Worm (Caenorhabditis elegans) whole organism, L3 larva: ENCODE data around the gene C14B9.10.
A peak's percentile ranks its signal among the peaks of the same experiment; 100 is the strongest.

Experiments
- R02D3.7 ChIP-seq: fragments of 150-350 bp; optimal IDR thresholded peaks from 2 replicates; lab custom pipeline; 2014; ENCODE audit warnings: missing biosample characterization, missing genetic modification characterization
- ZK546.5 ChIP-seq: sonication (generic microtip); optimal IDR thresholded peaks from 2 replicates; lab custom pipeline; 2017; ENCODE audit warnings: missing biosample characterization, missing genetic modification characterization
- aly-2 ChIP-seq: fragments of 150-350 bp; optimal IDR thresholded peaks from 2 replicates; lab custom pipeline; 2014; ENCODE audit warnings: missing biosample characterization, missing genetic modification characterization
- ama-1 ChIP-seq: fragments of 150-350 bp; optimal IDR thresholded peaks from 2 replicates; lab custom pipeline; 2018
- ceh-16 ChIP-seq: sonication (generic microtip); optimal IDR thresholded peaks from 2 replicates; lab custom pipeline; 2017; ENCODE audit warnings: missing biosample characterization, missing genetic modification characterization
- ceh-28 ChIP-seq: fragments of 150-350 bp; optimal IDR thresholded peaks from 2 replicates; lab custom pipeline; 2014; ENCODE audit warnings: missing biosample characterization, missing genetic modification reagents, missing genetic modification characterization
- ceh-9 ChIP-seq: sonication (generic microtip); optimal IDR thresholded peaks from 2 replicates; lab custom pipeline; 2018; ENCODE audit warnings: missing biosample characterization, missing genetic modification characterization
- egl-27 ChIP-seq: sonication (generic microtip); optimal IDR thresholded peaks from 4 replicates; lab custom pipeline; 2017; ENCODE audit warnings: missing biosample characterization, missing genetic modification reagents, missing genetic modification characterization
- egl-5 ChIP-seq: fragments of 150-350 bp; optimal IDR thresholded peaks from 2 replicates; lab custom pipeline; 2017; ENCODE audit warnings: missing biosample characterization, missing genetic modification reagents, missing genetic modification characterization, inconsistent platforms
- elt-1 ChIP-seq: fragments of 150-350 bp; optimal IDR thresholded peaks from 2 replicates; lab custom pipeline; 2014; ENCODE audit warnings: missing biosample characterization, missing genetic modification characterization
- elt-2 ChIP-seq: sonication (generic microtip); optimal IDR thresholded peaks from 2 replicates; lab custom pipeline; 2016; ENCODE audit warnings: missing genetic modification reagents, mild to moderate bottlenecking, missing genetic modification characterization, missing compliant biosample characterization
- elt-3 ChIP-seq, 3 experiments: fragments of 150-350 bp in 1 of 3; sonication (generic microtip) in 2 of 3; optimal IDR thresholded peaks; 2 replicates in 2 of 3; 4 replicates in 1 of 3; lab custom pipeline; 2014 to 2017; ENCODE audit warnings: missing biosample characterization in 3 of 3, missing genetic modification characterization in 3 of 3
- eor-1 ChIP-seq, 2 experiments: fragments of 150-350 bp; optimal IDR thresholded peaks; 2 replicates each; lab custom pipeline; 2014 to 2018; ENCODE audit warnings: missing biosample characterization in 2 of 2, missing genetic modification characterization in 2 of 2
- fkh-10 ChIP-seq: sonication (generic microtip); optimal IDR thresholded peaks from 2 replicates; lab custom pipeline; 2017; ENCODE audit warnings: missing biosample characterization, missing genetic modification reagents, missing genetic modification characterization
- fkh-2 ChIP-seq: fragments of 150-350 bp; optimal IDR thresholded peaks from 2 replicates; lab custom pipeline; 2014; ENCODE audit warnings: missing biosample characterization, missing genetic modification reagents, missing genetic modification characterization
- hmg-11 ChIP-seq: sonication (generic microtip); optimal IDR thresholded peaks from 2 replicates; lab custom pipeline; 2016; ENCODE audit warnings: missing genetic modification characterization, missing compliant biosample characterization
- lin-15B ChIP-seq: fragments of 150-350 bp; optimal IDR thresholded peaks from 2 replicates; lab custom pipeline; 2014; ENCODE audit warnings: missing biosample characterization, missing genetic modification characterization
- lin-39 ChIP-seq: fragments of 150-350 bp; optimal IDR thresholded peaks from 2 replicates; lab custom pipeline; 2018; ENCODE audit warnings: missing biosample characterization, missing genetic modification reagents, missing genetic modification characterization
- lsy-12 ChIP-seq: sonication (generic microtip); optimal IDR thresholded peaks from 2 replicates; lab custom pipeline; 2016; ENCODE audit warnings: mild to moderate bottlenecking, missing genetic modification characterization, missing compliant biosample characterization
- mdl-1 ChIP-seq: fragments of 150-350 bp; optimal IDR thresholded peaks from 2 replicates; lab custom pipeline; 2014; ENCODE audit warnings: missing biosample characterization, missing genetic modification characterization
- mml-1 ChIP-seq: fragments of 150-350 bp; sonication (generic microtip); optimal IDR thresholded peaks from 3 replicates; lab custom pipeline; 2014; ENCODE audit warnings: missing biosample characterization, missing genetic modification characterization
- nfya-1 ChIP-seq: sonication (generic microtip); optimal IDR thresholded peaks from 2 replicates; lab custom pipeline; 2017; ENCODE audit warnings: missing genetic modification characterization, mild to moderate bottlenecking, missing compliant biosample characterization, antibody characterized with exemption, moderate library complexity; ENCODE audit not compliant: insufficient read depth
- nhr-11 ChIP-seq: fragments of 150-350 bp; optimal IDR thresholded peaks from 2 replicates; lab custom pipeline; 2014; ENCODE audit warnings: missing biosample characterization, missing genetic modification characterization
- nhr-12 ChIP-seq: fragments of 150-350 bp; optimal IDR thresholded peaks from 2 replicates; lab custom pipeline; 2014; ENCODE audit warnings: missing biosample characterization, missing genetic modification characterization
- nhr-23 ChIP-seq: fragments of 150-350 bp; optimal IDR thresholded peaks from 2 replicates; lab custom pipeline; 2014; ENCODE audit warnings: missing biosample characterization, missing genetic modification reagents, missing genetic modification characterization
- nhr-237 ChIP-seq: fragments of 150-350 bp; optimal IDR thresholded peaks from 2 replicates; lab custom pipeline; 2014; ENCODE audit warnings: missing biosample characterization, missing genetic modification characterization
- nhr-25 ChIP-seq: sonication (generic microtip); optimal IDR thresholded peaks from 2 replicates; lab custom pipeline; 2017; ENCODE audit warnings: missing biosample characterization, missing genetic modification characterization
- nhr-43 ChIP-seq: sonication (generic microtip); optimal IDR thresholded peaks from 2 replicates; lab custom pipeline; 2016; ENCODE audit warnings: mild to moderate bottlenecking, missing genetic modification characterization, missing compliant biosample characterization; ENCODE audit not compliant: poor library complexity, severe bottlenecking
- nhr-67 ChIP-seq: fragments of 150-350 bp; optimal IDR thresholded peaks from 2 replicates; lab custom pipeline; 2014; ENCODE audit warnings: missing biosample characterization, missing genetic modification characterization
- nhr-76 ChIP-seq: fragments of 150-350 bp; sonication (generic microtip); optimal IDR thresholded peaks from 5 replicates; lab custom pipeline; 2014; ENCODE audit warnings: missing biosample characterization, missing genetic modification characterization
- nhr-77 ChIP-seq: fragments of 150-350 bp; optimal IDR thresholded peaks from 2 replicates; lab custom pipeline; 2014; ENCODE audit warnings: missing biosample characterization, missing genetic modification characterization
- pha-4 ChIP-seq: fragments of 150-350 bp; optimal IDR thresholded peaks from 2 replicates; lab custom pipeline; 2014; ENCODE audit warnings: missing biosample characterization, missing genetic modification reagents, missing genetic modification characterization
- pqm-1 ChIP-seq: fragments of 150-350 bp; optimal IDR thresholded peaks from 2 replicates; lab custom pipeline; 2017; ENCODE audit warnings: missing biosample characterization, missing genetic modification characterization, inconsistent platforms
- sea-2 ChIP-seq: fragments of 150-350 bp; sonication (generic microtip); optimal IDR thresholded peaks from 4 replicates; lab custom pipeline; 2014; ENCODE audit warnings: missing biosample characterization, missing genetic modification reagents, missing genetic modification characterization
- skn-1 ChIP-seq: fragments of 150-350 bp; optimal IDR thresholded peaks from 2 replicates; lab custom pipeline; 2014; ENCODE audit warnings: missing biosample characterization, missing genetic modification characterization
- snpc-4 ChIP-seq: fragments of 150-350 bp; optimal IDR thresholded peaks from 2 replicates; lab custom pipeline; 2014; ENCODE audit warnings: missing biosample characterization, missing genetic modification characterization
- tbx-2 ChIP-seq: sonication (generic microtip); optimal IDR thresholded peaks from 2 replicates; lab custom pipeline; 2016; ENCODE audit warnings: mild to moderate bottlenecking, missing genetic modification characterization, missing compliant biosample characterization
- unc-39 ChIP-seq: sonication (generic microtip); optimal IDR thresholded peaks from 4 replicates; lab custom pipeline; 2017; ENCODE audit warnings: missing biosample characterization, missing genetic modification characterization
- unc-62 ChIP-seq: fragments of 150-350 bp; sonication (generic microtip); optimal IDR thresholded peaks from 4 replicates; lab custom pipeline; 2014; ENCODE audit warnings: missing biosample characterization, missing genetic modification reagents, missing genetic modification characterization
- zag-1 ChIP-seq: fragments of 150-350 bp; optimal IDR thresholded peaks from 2 replicates; lab custom pipeline; 2014; ENCODE audit warnings: missing biosample characterization, missing genetic modification characterization
- ztf-11 ChIP-seq: fragments of 150-350 bp; optimal IDR thresholded peaks from 2 replicates; lab custom pipeline; 2014; ENCODE audit warnings: missing biosample characterization, missing genetic modification characterization
- ztf-4 ChIP-seq: fragments of 150-350 bp; optimal IDR thresholded peaks from 2 replicates; lab custom pipeline; 2014; ENCODE audit warnings: missing biosample characterization, missing genetic modification characterization

Gene C14B9.10

ce11 chrIII:8085355-8085754, 45.3 kb upstream of the C14B9.10 start, which contains the start of the genes K06H7.7 and grp-1:
Gene K06H7.7, minus strand, starts transcription at chrIII:8085475.
Gene grp-1, plus strand, starts transcription at chrIII:8085705.
- no peak for TF ChIP-seq ztf-4 (tag; lab: Kevin White, UChicago)
- TF ChIP-seq ZK546.5 = no peak
- no peak for TF ChIP-seq nhr-77 (tag; lab: Kevin White, UChicago)
- no peak for TF ChIP-seq R02D3.7 (tag; lab: Kevin White, UChicago)
- no peak for TF ChIP-seq elt-3 (tag; optimal IDR thresholded peaks at IDR 0.05; lab: Kevin White, UChicago)
- no peak for TF ChIP-seq unc-62 (GFP tag; lab: Kevin White, UChicago)
- TF ChIP-seq elt-2 (tag; lab: Kevin White, UChicago) = no peak
- TF ChIP-seq nhr-12 (tag; lab: Kevin White, UChicago) = no peak
- no peak for TF ChIP-seq sea-2 (GFP tag; lab: Kevin White, UChicago)
- TF ChIP-seq pha-4 (tag; lab: Kevin White, UChicago) = peak; percentile 71
- no peak for TF ChIP-seq nhr-67
- no peak for TF ChIP-seq lsy-12 (tag; lab: Kevin White, UChicago)
- peak; percentile 73 for TF ChIP-seq lin-15B (tag; lab: Kevin White, UChicago)
- no peak for TF ChIP-seq hmg-11
- TF ChIP-seq ztf-11 = no peak
- TF ChIP-seq eor-1 (tag; optimal IDR thresholded peaks at IDR 0.05; lab: Kevin White, UChicago) = no peak
- TF ChIP-seq egl-5 (tag; lab: Kevin White, UChicago) = peak; percentile 56
- peak; percentile 49 for TF ChIP-seq nhr-43
- TF ChIP-seq aly-2 (tag; lab: Kevin White, UChicago) = no peak
- TF ChIP-seq egl-27 = no peak
- no peak for TF ChIP-seq tbx-2 (tag; lab: Kevin White, UChicago)
- no peak for TF ChIP-seq skn-1 (tag; lab: Kevin White, UChicago)
- TF ChIP-seq nhr-25 = peak; percentile 21
- TF ChIP-seq ceh-9 (tag; lab: Kevin White, UChicago) = no peak
- TF ChIP-seq ceh-28 (tag; lab: Kevin White, UChicago) = no peak
- TF ChIP-seq nhr-237 (tag; lab: Kevin White, UChicago) = no peak
- no peak for TF ChIP-seq unc-39 (tag; lab: Kevin White, UChicago)
- TF ChIP-seq fkh-10 (GFP tag; lab: Kevin White, UChicago) = no peak
- peak; percentile 81 for TF ChIP-seq nhr-23
- TF ChIP-seq nfya-1 = peak; percentile 72
- TF ChIP-seq ceh-16 (tag; lab: Kevin White, UChicago) = no peak
- TF ChIP-seq elt-1 (tag; lab: Kevin White, UChicago) = no peak

DNA sequence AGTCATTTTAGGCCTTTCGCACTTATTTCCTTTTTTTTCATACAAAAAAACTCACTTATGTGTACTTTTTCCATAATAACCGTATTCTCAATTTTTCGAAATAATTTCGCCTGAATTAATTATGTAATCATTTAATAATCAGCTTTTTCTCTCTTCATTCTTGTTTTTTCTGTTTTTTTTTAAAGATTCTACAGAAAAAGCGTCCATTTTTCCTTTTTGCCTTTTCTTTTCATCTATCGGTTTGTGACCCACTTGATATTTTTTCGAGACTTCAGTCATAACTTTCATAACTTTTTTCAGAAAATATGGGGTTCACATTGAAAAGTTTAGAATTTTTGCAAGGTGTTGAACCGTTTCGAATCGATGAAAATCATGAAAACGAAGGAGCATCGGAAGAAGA, 42.4 kb upstream of the C14B9.10 start, which contains the start of gene vms-1:
Gene vms-1, plus strand, starts transcription at position 301 of the 400 bp plus-strand sequence.
- TF ChIP-seq elt-3 (tag; optimal IDR thresholded peaks at IDR 0.05; lab: Kevin White, UChicago) = no peak
- no peak for TF ChIP-seq mml-1 (tag; lab: Kevin White, UChicago)
- no peak for TF ChIP-seq skn-1 (tag; lab: Kevin White, UChicago)
- TF ChIP-seq fkh-2 (tag; lab: Kevin White, UChicago) = no peak
- TF ChIP-seq nhr-12 (tag; lab: Kevin White, UChicago) = no peak
- no peak for TF ChIP-seq snpc-4 (tag; lab: Kevin White, UChicago)
- no peak for TF ChIP-seq ZK546.5
- no peak for TF ChIP-seq aly-2 (tag; lab: Kevin White, UChicago)
- TF ChIP-seq lin-39 (tag; lab: Kevin White, UChicago) = no peak
- no peak for TF ChIP-seq ztf-4 (tag; lab: Kevin White, UChicago)
- TF ChIP-seq unc-39 (tag; lab: Kevin White, UChicago) = no peak
- no peak for TF ChIP-seq fkh-10 (GFP tag; lab: Kevin White, UChicago)
- no peak for TF ChIP-seq zag-1
- TF ChIP-seq nhr-11 (tag; lab: Kevin White, UChicago) = no peak
- no peak for TF ChIP-seq elt-2 (tag; lab: Kevin White, UChicago)
- TF ChIP-seq nhr-237 (tag; lab: Kevin White, UChicago) = no peak
- no peak for TF ChIP-seq ceh-28 (tag; lab: Kevin White, UChicago)
- TF ChIP-seq nhr-43 = no peak
- TF ChIP-seq mdl-1 (tag; lab: Kevin White, UChicago) = no peak

ce11 chrIII:8091408-8091807, 39.2 kb upstream of the C14B9.10 start, which contains the start of gene idi-1:
Gene idi-1, plus strand, starts transcription at chrIII:8091708.
- TF ChIP-seq fkh-2 (tag; lab: Kevin White, UChicago) (no peak), hmg-11 (no peak), ztf-4 (tag; lab: Kevin White, UChicago) (no peak), lsy-12 (tag; lab: Kevin White, UChicago) (no peak), aly-2 (tag; lab: Kevin White, UChicago) (no peak), nhr-43 (no peak), nhr-76 (no peak), nhr-25 (no peak), elt-3 (tag; optimal IDR thresholded peaks at IDR 0.05; lab: Kevin White, UChicago) (no peak), pqm-1 (tag; lab: Kevin White, UChicago) (no peak), ztf-11 (no peak), ama-1 (lab: Kevin White, UChicago) (no peak), elt-1 (tag; lab: Kevin White, UChicago) (no peak), nhr-67 (no peak)
